Worm (Caenorhabditis elegans): ENCODE results near the gene T08D10.5.
A peak's percentile ranks its signal among the peaks of the same experiment; 100 is the strongest.

The T08D10.5 gene

ce11 chrX:11934933-11935332, 22.4 kb upstream of the T08D10.5 start (continued):
- TF ChIP-seq C17E4.6 (GFP tag; IDR thresholded peaks at IDR 0.05) (no peak), sdz-38 (tag; optimal IDR thresholded peaks at IDR 0.05) (no peak), ceh-79 (tag; optimal IDR thresholded peaks at IDR 0.05) (no peak), ztf-6 (GFP tag; IDR thresholded peaks at IDR 0.05) (no peak), lag-1 (GFP tag; IDR thresholded peaks at IDR 0.05) (no peak), hlh-26 (GFP tag; conservative IDR thresholded peaks at IDR 0.05) (no peak), F22D6.2 (tag; optimal IDR thresholded peaks at IDR 0.05) (peak; percentile 31), dpff-1 (tag; optimal IDR thresholded peaks at IDR 0.05) (no peak), F57A8.1 (GFP tag; optimal IDR thresholded peaks at IDR 0.05) (no peak), ceh-100 (GFP tag; IDR thresholded peaks at IDR 0.05) (0 out of 2 replicates have a peak, but pooled peaks have one; percentile 30), zim-3 (tag; optimal IDR thresholded peaks at IDR 0.05) (peak; percentile 25), zfh-2 (GFP tag; conservative IDR thresholded peaks at IDR 0.05) (no peak), madf-8 (GFP tag; conservative IDR thresholded peaks at IDR 0.05) (no peak), ztf-25 (GFP tag; IDR thresholded peaks at IDR 0.05) (peak; percentile 84; the same call in 1 of the 2 replicates), ceh-27 (GFP tag; optimal IDR thresholded peaks at IDR 0.05) (peak; percentile 69), hsf-1 (GFP tag; IDR thresholded peaks at IDR 0.05) (no peak), madf-10 (tag; optimal IDR thresholded peaks at IDR 0.05) (peak; percentile 77), K12H6.12 (tag; optimal IDR thresholded peaks at IDR 0.05) (peak; percentile 19), C06A6.2 (GFP tag; conservative IDR thresholded peaks at IDR 0.05) (no peak), lir-1 (GFP tag; conservative IDR thresholded peaks at IDR 0.05) (peak; percentile 31; the same call in 1 of the 2 replicates), lsl-1 (GFP tag; optimal IDR thresholded peaks at IDR 0.05) (peak; percentile 4), F55B11.4 (tag; optimal IDR thresholded peaks at IDR 0.05; ENCODE audit: borderline replicate concordance, insufficient read depth) (no peak), rpc-1 (optimal IDR thresholded peaks at IDR 0.05) (peak; percentile 82), rpc-1 (tag; optimal IDR thresholded peaks at IDR 0.05) (peak; percentile 86), T07F8.4 (tag; optimal IDR thresholded peaks at IDR 0.05) (peak; percentile 25), ama-1 (optimal IDR thresholded peaks at IDR 0.05) (no peak), ama-1 (GFP tag; optimal IDR thresholded peaks at IDR 0.05) (peak in 1 of 2 experiments; percentile 25), B0336.3 (GFP tag; IDR thresholded peaks at IDR 0.05) (peak; percentile 66; the same call in 1 of the 2 replicates), egl-18 (GFP tag; IDR thresholded peaks at IDR 0.05) (no peak), dpl-1 (GFP tag; optimal IDR thresholded peaks at IDR 0.05) (no peak), ccch-3 (GFP tag; optimal IDR thresholded peaks at IDR 0.05) (no peak), pha-4 (tag; optimal IDR thresholded peaks at IDR 0.05) (no peak), ceh-40 (GFP tag; IDR thresholded peaks at IDR 0.05) (no peak), mel-28 (tag; optimal IDR thresholded peaks at IDR 0.05; ENCODE audit: borderline replicate concordance) (peak; percentile 39), ztf-3 (GFP tag; optimal IDR thresholded peaks at IDR 0.05) (no peak), tbp1 (GFP tag; optimal IDR thresholded peaks at IDR 0.05) (peak; percentile 96), mxl-1 (tag; optimal IDR thresholded peaks at IDR 0.05) (peak; percentile 31), snpc-1.3 (tag; optimal IDR thresholded peaks at IDR 0.05; ENCODE audit: insufficient read depth) (peak; percentile 84), B0035.1 (tag; optimal IDR thresholded peaks at IDR 0.05) (no peak), athp-1 (tag; optimal IDR thresholded peaks at IDR 0.05) (no peak), let-607 (tag; optimal IDR thresholded peaks at IDR 0.05) (peak in 1 of 2 experiments; percentile 54), tbx-9 (tag; optimal IDR thresholded peaks at IDR 0.05; ENCODE audit: borderline replicate concordance) (no peak), xnd-1 (tag; optimal IDR thresholded peaks at IDR 0.05) (no peak), F52B5.7 (tag; optimal IDR thresholded peaks at IDR 0.05) (peak; percentile 66), fkh-3 (tag; optimal IDR thresholded peaks at IDR 0.05) (peak; percentile 13), ztf-28 (GFP tag; IDR thresholded peaks at IDR 0.05) (peak; percentile 86), efl-1 (GFP tag; optimal IDR thresholded peaks at IDR 0.05) (no peak), dox-1 (GFP tag; IDR thresholded peaks at IDR 0.05) (peak; percentile 81; the same call in 1 of the 2 replicates), madf-6 (GFP tag; IDR thresholded peaks at IDR 0.05) (peak; percentile 61)
